Worm (Caenorhabditis elegans) whole organism, young adult: ENCODE results near the gene lipl-7.

Source experiments
- F39B2.1 ChIP-seq: fragments of 200-800 bp; sonication (Bioruptor generic); IDR thresholded peaks from 2 replicates; pipeline ENCODE4 v1.3.6; 2022; ENCODE audit warnings: missing genetic modification reagents, missing genetic modification characterization, missing compliant biosample characterization
- F55B11.4 ChIP-seq: sonication (generic microtip); optimal IDR thresholded peaks from 2 replicates; lab custom pipeline; 2016; ENCODE audit warnings: missing compliant biosample characterization, missing genetic modification characterization, borderline replicate concordance; ENCODE audit not compliant: insufficient read depth
- ama-1 ChIP-seq, 3 experiments: fragments of 150-350 bp in 1 of 3; sonication (generic microtip) in 2 of 3; optimal IDR thresholded peaks; 2 replicates each; lab custom pipeline; 2014 to 2018; ENCODE audit warnings: missing biosample characterization in 2 of 3, missing genetic modification characterization in 2 of 3, missing genetic modification reagents in 2 of 3
- egl-44 ChIP-seq: fragments of 200-800 bp; sonication (Bioruptor generic); IDR thresholded peaks from 2 replicates; pipeline ENCODE4 v1.3.6; 2022; ENCODE audit warnings: missing genetic modification reagents, missing genetic modification characterization, missing compliant biosample characterization
- lin-35 ChIP-seq, 3 experiments: fragments of 150-350 bp in 2 of 3; sonication (generic microtip) in 1 of 3; optimal IDR thresholded peaks; 2 replicates each; lab custom pipeline; 2014 to 2018; ENCODE audit warnings: missing biosample characterization in 3 of 3, missing genetic modification characterization in 3 of 3, missing genetic modification reagents in 3 of 3
- lin-54 ChIP-seq: fragments of 200-800 bp; sonication (Bioruptor generic); optimal IDR thresholded peaks from 2 replicates; lab custom pipeline; 2018; ENCODE audit warnings: mild to moderate bottlenecking, missing genetic modification characterization, missing compliant biosample characterization
- madf-10 ChIP-seq: sonication (generic microtip); optimal IDR thresholded peaks from 2 replicates; lab custom pipeline; 2016; ENCODE audit warnings: mild to moderate bottlenecking, missing genetic modification characterization, missing compliant biosample characterization
- nhr-90 ChIP-seq: sonication (generic microtip); optimal IDR thresholded peaks from 2 replicates; lab custom pipeline; 2016; ENCODE audit warnings: missing genotype, mild to moderate bottlenecking, missing genetic modification characterization, missing compliant biosample characterization
- rec-8 ChIP-seq, 2 experiments: sonication (generic microtip); optimal IDR thresholded peaks; 2 replicates each; lab custom pipeline; 2016; ENCODE audit warnings: mild to moderate bottlenecking in 2 of 2, missing genetic modification characterization in 2 of 2, missing genetic modification reagents in 2 of 2, missing genotype in 2 of 2, missing biosample characterization in 1 of 2, missing compliant biosample characterization in 1 of 2, moderate library complexity in 1 of 2

DNA sequence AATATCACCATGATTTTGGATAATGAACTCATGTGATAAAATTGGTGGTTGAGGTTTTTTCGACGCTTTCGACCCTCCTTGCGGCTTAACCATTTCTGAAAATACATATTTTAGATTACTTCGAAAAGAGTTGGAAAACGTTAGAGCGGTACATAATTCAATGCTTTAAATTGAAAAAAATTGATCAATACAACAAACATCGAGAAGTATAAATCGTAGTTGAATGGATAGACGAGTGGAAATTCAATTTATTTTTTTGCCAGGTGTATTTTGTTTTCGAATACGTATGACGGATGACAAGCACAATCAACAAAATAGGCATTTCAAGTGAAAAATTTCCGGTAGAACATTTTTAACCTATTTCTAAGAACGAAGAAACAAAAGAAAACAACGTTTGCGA lies 20.4 kb downstream of the lipl-7 start, which contains the start of gene tram-1:
- no peak for TF ChIP-seq F39B2.1
- TF ChIP-seq rec-8 (tag; optimal IDR thresholded peaks at IDR 0.05; lab: Kevin White, UChicago), result no peak
- TF ChIP-seq madf-10 (tag; lab: Kevin White, UChicago), result no peak
- TF ChIP-seq egl-44 (GFP tag; lab: Robert Waterston, UW), result no peak
- no peak for TF ChIP-seq ama-1 (optimal IDR thresholded peaks at IDR 0.05; lab: Kevin White, UChicago)
- TF ChIP-seq ama-1 (GFP tag; optimal IDR thresholded peaks at IDR 0.05; lab: Kevin White, UChicago), result no peak
- TF ChIP-seq lin-54 (GFP tag; lab: Kevin White, UChicago), result no peak
- TF ChIP-seq lin-35 (GFP tag; optimal IDR thresholded peaks at IDR 0.05; lab: Kevin White, UChicago), result no peak
- TF ChIP-seq nhr-90 (tag; lab: Kevin White, UChicago), result no peak
- TF ChIP-seq F55B11.4 (tag; lab: Kevin White, UChicago), result no peak
